Fruit fly (Drosophila melanogaster) whole organism, embryonic: ENCODE results near the gene Tnks.

Experiments used
- Asciz ChIP-seq: fragments of 200-800 bp; sonication (Bioruptor generic); optimal IDR thresholded peaks from 2 replicates; lab custom pipeline; 2017; ENCODE audit warnings: missing biosample characterization, mild to moderate bottlenecking, missing genetic modification characterization, missing genetic modification reagents
- Blimp-1 ChIP-seq: fragments of 200-800 bp; sonication (Bioruptor generic); optimal IDR thresholded peaks from 3 replicates; lab custom pipeline; 2018; ENCODE audit warnings: missing biosample characterization, missing genetic modification characterization, mild to moderate bottlenecking, moderate library complexity, missing genetic modification reagents
- CG10366 ChIP-seq: fragments of 200-800 bp; sonication (Bioruptor generic); IDR thresholded peaks from 2 replicates; pipeline ENCODE4 v1.3.6; 2022; ENCODE audit warnings: missing biosample characterization, missing genetic modification characterization
- CG11247 ChIP-seq: fragments of 200-800 bp; sonication (Bioruptor generic); IDR thresholded peaks from 2 replicates; pipeline ENCODE4 v1.3.6; 2022; ENCODE audit warnings: missing biosample characterization, missing genetic modification characterization
- CG11696 ChIP-seq: fragments of 200-800 bp; sonication (Bioruptor generic); IDR thresholded peaks from 2 replicates; pipeline ENCODE4 v1.3.6; 2022; ENCODE audit warnings: missing biosample characterization, missing genetic modification characterization
- CG13894 ChIP-seq: fragments of 200-800 bp; sonication (Bioruptor generic); optimal IDR thresholded peaks from 3 replicates; lab custom pipeline; 2018; ENCODE audit warnings: missing biosample characterization, mild to moderate bottlenecking, missing genetic modification characterization, moderate library complexity
- CG14441 ChIP-seq: fragments of 200-800 bp; sonication (Bioruptor generic); IDR thresholded peaks from 2 replicates; pipeline ENCODE4 v1.3.6; 2022; ENCODE audit warnings: missing biosample characterization, missing genetic modification characterization
- CG18476 ChIP-seq: fragments of 200-800 bp; sonication (Bioruptor generic); optimal IDR thresholded peaks from 2 replicates; lab custom pipeline; 2016; ENCODE audit warnings: missing biosample characterization, mild to moderate bottlenecking, missing genetic modification characterization
- CG18599 ChIP-seq: fragments of 200-800 bp; sonication (Bioruptor generic); optimal IDR thresholded peaks from 3 replicates; lab custom pipeline; 2017; ENCODE audit warnings: missing biosample characterization, missing genetic modification characterization, mild to moderate bottlenecking, moderate library complexity, missing genetic modification reagents
- CG18619 ChIP-seq: fragments of 200-800 bp; sonication (Bioruptor generic); optimal IDR thresholded peaks from 3 replicates; lab custom pipeline; 2017; ENCODE audit warnings: missing biosample characterization, mild to moderate bottlenecking, missing genetic modification characterization
- CG2116 ChIP-seq: fragments of 200-800 bp; sonication (Bioruptor generic); optimal IDR thresholded peaks from 3 replicates; lab custom pipeline; 2018; ENCODE audit warnings: missing biosample characterization, mild to moderate bottlenecking, missing genetic modification characterization
- CG2678 ChIP-seq: fragments of 200-800 bp; sonication (Bioruptor generic); optimal IDR thresholded peaks from 3 replicates; lab custom pipeline; 2019; ENCODE audit warnings: missing biosample characterization, mild to moderate bottlenecking, missing genetic modification characterization, moderate library complexity
- CG3065 ChIP-seq: fragments of 200-800 bp; sonication (Bioruptor generic); optimal IDR thresholded peaks from 2 replicates; lab custom pipeline; 2016; ENCODE audit warnings: missing biosample characterization, missing genetic modification characterization
- CG33557 ChIP-seq: fragments of 200-800 bp; sonication (Bioruptor generic); optimal IDR thresholded peaks from 2 replicates; lab custom pipeline; 2019; ENCODE audit warnings: missing biosample characterization, mild to moderate bottlenecking, missing genetic modification characterization, moderate library complexity
- CG4730 ChIP-seq: fragments of 200-800 bp; sonication (Bioruptor generic); IDR thresholded peaks from 2 replicates; pipeline ENCODE4 v1.3.6; 2022; ENCODE audit warnings: missing biosample characterization, missing genetic modification characterization
- CG4854 ChIP-seq: fragments of 200-800 bp; sonication (Bioruptor generic); optimal IDR thresholded peaks from 2 replicates; lab custom pipeline; 2016; ENCODE audit warnings: missing biosample characterization, missing genetic modification characterization, inconsistent platforms
- CG7372 ChIP-seq: fragments of 200-800 bp; sonication (Bioruptor generic); IDR thresholded peaks from 2 replicates; pipeline ENCODE4 v1.3.6; 2022; ENCODE audit warnings: missing biosample characterization, missing genetic modification characterization
- CG7786 ChIP-seq: fragments of 200-800 bp; sonication (Bioruptor generic); optimal IDR thresholded peaks from 2 replicates; lab custom pipeline; 2016; ENCODE audit warnings: missing biosample characterization, missing genetic modification characterization
- CG7987 ChIP-seq: fragments of 200-800 bp; sonication (Bioruptor generic); optimal IDR thresholded peaks from 2 replicates; lab custom pipeline; 2018; ENCODE audit warnings: missing biosample characterization, mild to moderate bottlenecking, missing genetic modification characterization, moderate library complexity
- CG9817 ChIP-seq: fragments of 200-800 bp; sonication (Bioruptor generic); optimal IDR thresholded peaks from 2 replicates; lab custom pipeline; 2018; ENCODE audit warnings: missing biosample characterization, mild to moderate bottlenecking, missing genetic modification characterization, moderate library complexity
- D19B ChIP-seq: fragments of 200-800 bp; sonication (Bioruptor generic); optimal IDR thresholded peaks from 2 replicates; lab custom pipeline; 2017; ENCODE audit warnings: missing biosample characterization, mild to moderate bottlenecking, missing genetic modification characterization
- Dref ChIP-seq: fragments of 200-800 bp; sonication (Bioruptor generic); IDR thresholded peaks from 2 replicates; pipeline ENCODE4 v1.3.6; 2022; ENCODE audit warnings: missing biosample characterization, missing genetic modification characterization
- Ets97D ChIP-seq: fragments of 200-800 bp; sonication (Bioruptor generic); optimal IDR thresholded peaks from 3 replicates; lab custom pipeline; 2016; ENCODE audit warnings: missing biosample characterization, missing genetic modification characterization
- HHEX ChIP-seq: fragments of 200-800 bp; sonication (Bioruptor generic); optimal IDR thresholded peaks from 3 replicates; lab custom pipeline; 2017; ENCODE audit warnings: missing biosample characterization, mild to moderate bottlenecking, missing genetic modification characterization, missing genetic modification reagents
- NC2β ChIP-seq: fragments of 200-800 bp; sonication (Bioruptor generic); optimal IDR thresholded peaks from 2 replicates; lab custom pipeline; 2016; ENCODE audit warnings: missing biosample characterization, missing genetic modification characterization
- Opbp ChIP-seq: fragments of 200-800 bp; sonication (Bioruptor generic); IDR thresholded peaks from 3 replicates; pipeline ENCODE4 v1.3.6; 2022; ENCODE audit warnings: missing biosample characterization, missing genetic modification characterization; ENCODE audit not compliant: partially characterized antibody
- Rx ChIP-seq: fragments of 200-800 bp; sonication (Bioruptor generic); IDR thresholded peaks from 2 replicates; pipeline ENCODE4 v1.3.6; 2022; ENCODE audit warnings: missing biosample characterization, missing genetic modification characterization
- Xbp1 ChIP-seq: fragments of 200-800 bp; sonication (Bioruptor generic); optimal IDR thresholded peaks from 3 replicates; lab custom pipeline; 2016; ENCODE audit warnings: missing biosample characterization, mild to moderate bottlenecking, missing genetic modification characterization
- aop ChIP-seq: fragments of 200-800 bp; sonication (Bioruptor generic); IDR thresholded peaks from 2 replicates; pipeline ENCODE4 v1.3.6; 2022; ENCODE audit warnings: missing biosample characterization, missing genetic modification characterization
- bigmax ChIP-seq: fragments of 200-800 bp; sonication (Bioruptor generic); optimal IDR thresholded peaks from 2 replicates; lab custom pipeline; 2018; ENCODE audit warnings: missing biosample characterization, mild to moderate bottlenecking, missing genetic modification characterization
- cad ChIP-seq: fragments of >200 bp; optimal IDR thresholded peaks from 2 replicates; lab custom pipeline; 2017; ENCODE audit warnings: missing biosample characterization, missing genetic modification characterization
- dan ChIP-seq: fragments of 200-800 bp; sonication (Bioruptor generic); IDR thresholded peaks from 2 replicates; pipeline ENCODE4 v1.3.6; 2022; ENCODE audit warnings: missing biosample characterization, missing genetic modification characterization
- dimm ChIP-seq: fragments of 200-800 bp; sonication (Bioruptor generic); IDR thresholded peaks from 2 replicates; pipeline ENCODE4 v1.3.6; 2022; ENCODE audit warnings: missing biosample characterization, missing genetic modification characterization
- ewg ChIP-seq: fragments of 200-800 bp; sonication (Bioruptor generic); optimal IDR thresholded peaks from 3 replicates; lab custom pipeline; 2017; ENCODE audit warnings: mild to moderate bottlenecking, missing biosample characterization, missing genetic modification reagents, missing genetic modification characterization
- eyg ChIP-seq: fragments of 200-800 bp; sonication (Bioruptor generic); optimal IDR thresholded peaks from 3 replicates; lab custom pipeline; 2016; ENCODE audit warnings: missing biosample characterization, missing genetic modification characterization
- fd64A ChIP-seq: fragments of 200-800 bp; sonication (Bioruptor generic); optimal IDR thresholded peaks from 3 replicates; lab custom pipeline; 2018; ENCODE audit warnings: missing biosample characterization, mild to moderate bottlenecking, missing genetic modification characterization
- her ChIP-seq: fragments of 200-800 bp; sonication (Bioruptor generic); optimal IDR thresholded peaks from 2 replicates; lab custom pipeline; 2016; ENCODE audit warnings: missing biosample characterization, missing genetic modification characterization
- jumu ChIP-seq: fragments of 200-800 bp; sonication (Bioruptor generic); optimal IDR thresholded peaks from 3 replicates; lab custom pipeline; 2016; ENCODE audit warnings: missing biosample characterization, missing genetic modification characterization
- klu ChIP-seq: fragments of 200-800 bp; sonication (Bioruptor generic); IDR thresholded peaks from 2 replicates; pipeline ENCODE4 v1.3.6; 2022; ENCODE audit warnings: missing biosample characterization, missing genetic modification characterization
- kni ChIP-seq: fragments of 200-800 bp; sonication (Bioruptor generic); optimal IDR thresholded peaks from 3 replicates; lab custom pipeline; 2017; ENCODE audit warnings: mild to moderate bottlenecking, missing biosample characterization, missing genetic modification reagents, missing genetic modification characterization
- knrl ChIP-seq: fragments of 200-800 bp; sonication (Bioruptor generic); IDR thresholded peaks from 3 replicates; pipeline ENCODE4 v1.3.6; 2022; ENCODE audit warnings: missing biosample characterization, missing genetic modification characterization; ENCODE audit not compliant: partially characterized antibody
- lola ChIP-seq, 3 experiments: fragments of >200 bp in 2 of 3; fragments of 200-800 bp in 1 of 3; sonication (Bioruptor generic) in 1 of 3; optimal IDR thresholded peaks; 2 replicates each; lab custom pipeline; 2017 to 2019; ENCODE audit warnings: missing biosample characterization in 3 of 3, missing genetic modification characterization in 3 of 3, mild to moderate bottlenecking in 1 of 3, moderate library complexity in 1 of 3
- pan ChIP-seq, 4 experiments: fragments of >200 bp in 3 of 4; fragments of 200-800 bp in 1 of 4; sonication (Bioruptor generic) in 1 of 4; optimal IDR thresholded peaks in 3 of 4; IDR thresholded peaks in 1 of 4; 2 replicates each; pipeline versions ENCODE4 v1.3.6 to Lab custom; 2017 to 2022; ENCODE audit warnings: missing biosample characterization in 2 of 4, missing genetic modification characterization in 2 of 4, mixed read lengths in 1 of 4
- pita ChIP-seq: fragments of 200-800 bp; sonication (Bioruptor generic); optimal IDR thresholded peaks from 2 replicates; lab custom pipeline; 2017; ENCODE audit warnings: missing biosample characterization, mild to moderate bottlenecking, missing genetic modification characterization
- ranshi ChIP-seq: fragments of 200-800 bp; sonication (Bioruptor generic); IDR thresholded peaks from 2 replicates; pipeline ENCODE4 v1.3.6; 2022; ENCODE audit warnings: missing biosample characterization, missing genetic modification characterization
- sisA ChIP-seq: fragments of 200-800 bp; sonication (Bioruptor generic); IDR thresholded peaks from 2 replicates; pipeline ENCODE4 v1.3.6; 2022; ENCODE audit warnings: missing biosample characterization, missing genetic modification characterization
- so ChIP-seq: fragments of 200-800 bp; sonication (Bioruptor generic); IDR thresholded peaks from 3 replicates; pipeline ENCODE4 v1.3.6; 2022; ENCODE audit warnings: missing biosample characterization, missing genetic modification characterization
- sr ChIP-seq: fragments of 200-800 bp; sonication (Bioruptor generic); IDR thresholded peaks from 3 replicates; pipeline ENCODE4 v1.3.6; 2022; ENCODE audit warnings: missing biosample characterization, missing genetic modification characterization
- tin ChIP-seq: fragments of 200-800 bp; sonication (Bioruptor generic); optimal IDR thresholded peaks from 3 replicates; lab custom pipeline; 2016; ENCODE audit warnings: missing biosample characterization, missing genetic modification characterization

The Tnks gene

DNA sequence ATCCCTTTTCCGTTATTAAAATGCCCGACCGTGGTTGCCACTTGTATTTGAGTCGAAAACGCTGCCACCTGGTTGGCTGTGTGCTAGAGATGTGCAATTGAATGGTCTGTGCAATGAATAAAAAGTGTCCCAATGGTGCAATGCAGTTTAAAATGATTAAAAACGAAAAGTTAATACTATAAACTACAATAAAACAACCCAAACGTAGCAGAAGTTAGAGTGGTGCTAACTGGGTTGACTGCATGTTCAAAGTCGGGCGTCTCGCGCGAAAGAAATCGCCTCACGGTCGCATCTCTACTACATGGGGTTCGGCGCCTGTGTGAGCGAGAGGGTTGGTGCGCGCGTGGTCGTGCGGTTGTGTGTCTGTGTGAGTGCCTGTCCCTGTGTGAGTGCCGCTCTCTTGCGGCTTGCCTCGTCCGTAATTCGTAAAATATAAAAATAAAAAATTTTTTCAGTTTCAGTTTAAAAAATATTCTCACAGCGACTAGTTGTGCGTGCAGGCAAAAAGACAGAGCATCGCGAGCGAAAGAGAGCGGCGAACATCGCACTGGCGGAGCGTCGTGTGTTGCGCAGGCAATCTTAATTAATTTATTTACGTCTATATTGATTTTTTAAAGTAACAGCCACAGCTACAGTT, 14.1 kb downstream of the Tnks start (continued):
- TF ChIP-seq NC2β (GFP tag; lab: Kevin White, UChicago) (peak; percentile 89), CG4854 (GFP tag; lab: Kevin White, UChicago) (peak; percentile 77), so (GFP tag; lab: Robert Waterston, UW) (peak; percentile 89), sr (GFP tag; lab: Robert Waterston, UW) (peak; percentile 42; the same call in 1 of the 3 replicates), dan (GFP tag; lab: Robert Waterston, UW) (peak; percentile 64; the same call in 1 of the 2 replicates), CG13894 (tag; lab: Kevin White, UChicago) (peak; percentile 84), fd64A (peak; percentile 70), ranshi (GFP tag; lab: Robert Waterston, UW) (peak; percentile 93), pan (optimal IDR thresholded peaks at IDR 0.05; lab: Kevin White, UChicago) (no peak), pan (GFP tag; optimal IDR thresholded peaks at IDR 0.05 in 1 of 2, IDR thresholded peaks at IDR 0.05 in 1 of 2) (peak in 1 of 2 experiments; percentile 88), CG2678 (tag; lab: Kevin White, UChicago) (peak; percentile 91), CG18476 (GFP tag; lab: Kevin White, UChicago) (peak; percentile 74), Xbp1 (peak; percentile 96), ewg (GFP tag; lab: Kevin White, UChicago) (peak; percentile 95), jumu (GFP tag; lab: Kevin White, UChicago) (peak; percentile 98), tin (peak; percentile 96), Opbp (GFP tag; lab: Robert Waterston, UW) (peak; percentile 84), bigmax (GFP tag; lab: Kevin White, UChicago) (no peak), klu (GFP tag; lab: Robert Waterston, UW) (peak; percentile 90), Dref (GFP tag; lab: Robert Waterston, UW) (peak; percentile 47), CG9817 (tag; lab: Kevin White, UChicago) (peak; percentile 95), cad (GFP tag; lab: Kevin White, UChicago) (no peak), knrl (peak; percentile 95), Blimp-1 (GFP tag; lab: Kevin White, UChicago) (peak; percentile 80), CG2116 (peak; percentile 89), dimm (peak; percentile 77), sisA (GFP tag; lab: Robert Waterston, UW) (peak; percentile 94), CG11696 (GFP tag; lab: Robert Waterston, UW) (no peak), CG4730 (peak; percentile 84), eyg (GFP tag; lab: Kevin White, UChicago) (peak; percentile 94), CG7987 (peak; percentile 94), CG7372 (GFP tag; lab: Robert Waterston, UW) (peak; percentile 91), CG18619 (GFP tag; lab: Kevin White, UChicago) (peak; percentile 90), kni (GFP tag; lab: Kevin White, UChicago) (peak; percentile 92), Ets97D (GFP tag; lab: Kevin White, UChicago) (peak; percentile 98), pita (no peak), D19B (peak; percentile 81), CG18599 (GFP tag; lab: Kevin White, UChicago) (peak; percentile 94), HHEX (GFP tag; lab: Kevin White, UChicago) (peak; percentile 87), CG14441 (GFP tag; lab: Robert Waterston, UW) (peak; percentile 88), CG7786 (peak; percentile 97), CG11247 (peak; percentile 86), aop (peak; percentile 55; the same call in 1 of the 2 replicates), CG10366 (peak; percentile 94), Rx (GFP tag; lab: Robert Waterston, UW) (peak; percentile 78), her (GFP tag; lab: Kevin White, UChicago) (peak; percentile 95), Asciz (GFP tag; lab: Kevin White, UChicago) (peak; percentile 63), lola (GFP tag; optimal IDR thresholded peaks at IDR 0.05; lab: Kevin White, UChicago) (peak in 2 of 3 experiments; percentile 50 to 92), CG33557 (GFP tag; lab: Kevin White, UChicago) (peak; percentile 89), CG3065 (GFP tag; lab: Kevin White, UChicago) (peak; percentile 88)
